Fruit fly (Drosophila melanogaster) whole organism, embryonic: ENCODE results near the gene CG13949.

Experiments
- CG4404 ChIP-seq: fragments of 200-800 bp; sonication (Bioruptor generic); IDR thresholded peaks from 2 replicates; pipeline ENCODE4 v1.3.6; 2022; ENCODE audit warnings: missing biosample characterization, missing genetic modification characterization
- gt ChIP-seq: fragments of 200-800 bp; sonication (Bioruptor generic); IDR thresholded peaks from 2 replicates; pipeline ENCODE4 v1.3.6; 2022; ENCODE audit warnings: missing biosample characterization, missing genetic modification characterization
- vfl ChIP-seq: fragments of 200-800 bp; sonication (Bioruptor generic); optimal IDR thresholded peaks from 2 replicates; lab custom pipeline; 2016; ENCODE audit warnings: missing biosample characterization, missing genetic modification characterization

- TF ChIP-seq CG4404 (GFP tag; lab: Robert Waterston, UW) (no peak), vfl (no peak), gt (GFP tag; lab: Robert Waterston, UW) (no peak)
These were observed 27.4 kb upstream of the CG13949 start for dm6 chr2L:827516-828362.
